Fruit fly (Drosophila melanogaster) whole organism, embryonic: ENCODE measurements around the gene PIG-Q.

Experiments
- Antp ChIP-seq: fragments of 200-800 bp; sonication (Bioruptor generic); optimal IDR thresholded peaks from 3 replicates; lab custom pipeline; 2016; ENCODE audit warnings: missing biosample characterization, missing genetic modification characterization
- CG10321 ChIP-seq: fragments of 200-800 bp; sonication (Bioruptor generic); IDR thresholded peaks from 2 replicates; pipeline ENCODE4 v1.3.6; 2022; ENCODE audit warnings: missing biosample characterization, missing genetic modification characterization
- CG11560 ChIP-seq: fragments of 200-800 bp; sonication (Bioruptor generic); IDR thresholded peaks from 3 replicates; pipeline ENCODE4 v1.3.6; 2022; ENCODE audit warnings: missing biosample characterization, missing genetic modification characterization
- CG11696 ChIP-seq: fragments of 200-800 bp; sonication (Bioruptor generic); IDR thresholded peaks from 2 replicates; pipeline ENCODE4 v1.3.6; 2022; ENCODE audit warnings: missing biosample characterization, missing genetic modification characterization
- CG12104 ChIP-seq: fragments of 200-800 bp; sonication (Bioruptor generic); optimal IDR thresholded peaks from 3 replicates; lab custom pipeline; 2016; ENCODE audit warnings: missing biosample characterization, missing genetic modification characterization
- CG13894 ChIP-seq: fragments of 200-800 bp; sonication (Bioruptor generic); optimal IDR thresholded peaks from 3 replicates; lab custom pipeline; 2018; ENCODE audit warnings: missing biosample characterization, mild to moderate bottlenecking, missing genetic modification characterization, moderate library complexity
- CG14441 ChIP-seq: fragments of 200-800 bp; sonication (Bioruptor generic); IDR thresholded peaks from 2 replicates; pipeline ENCODE4 v1.3.6; 2022; ENCODE audit warnings: missing biosample characterization, missing genetic modification characterization
- CG15269 ChIP-seq: fragments of 200-800 bp; sonication (Bioruptor generic); optimal IDR thresholded peaks from 2 replicates; lab custom pipeline; 2018; ENCODE audit warnings: missing biosample characterization, mild to moderate bottlenecking, missing genetic modification characterization, moderate library complexity
- CG1529 ChIP-seq: fragments of 200-800 bp; sonication (Bioruptor generic); optimal IDR thresholded peaks from 3 replicates; lab custom pipeline; 2018; ENCODE audit warnings: missing biosample characterization, missing genetic modification characterization
- CG1647 ChIP-seq: fragments of 200-800 bp; sonication (Bioruptor generic); optimal IDR thresholded peaks from 3 replicates; lab custom pipeline; 2016; ENCODE audit warnings: missing biosample characterization, missing genetic modification characterization
- CG18011 ChIP-seq: fragments of 200-800 bp; sonication (Bioruptor generic); optimal IDR thresholded peaks from 2 replicates; lab custom pipeline; 2017; ENCODE audit warnings: missing biosample characterization, missing genetic modification characterization, mild to moderate bottlenecking, moderate library complexity, missing genotype
- CG18619 ChIP-seq: fragments of 200-800 bp; sonication (Bioruptor generic); optimal IDR thresholded peaks from 3 replicates; lab custom pipeline; 2017; ENCODE audit warnings: missing biosample characterization, mild to moderate bottlenecking, missing genetic modification characterization
- CG2875 ChIP-seq: fragments of 200-800 bp; sonication (Bioruptor generic); optimal IDR thresholded peaks from 2 replicates; lab custom pipeline; 2017; ENCODE audit warnings: missing biosample characterization, mild to moderate bottlenecking, missing genetic modification characterization, missing genetic modification reagents
- CG32772 ChIP-seq: fragments of 200-800 bp; sonication (Bioruptor generic); IDR thresholded peaks from 2 replicates; pipeline ENCODE4 v1.3.6; 2022; ENCODE audit warnings: missing biosample characterization, missing genetic modification characterization
- CG3407 ChIP-seq: fragments of 200-800 bp; sonication (Bioruptor generic); optimal IDR thresholded peaks from 2 replicates; lab custom pipeline; 2018; ENCODE audit warnings: missing biosample characterization, mild to moderate bottlenecking, missing genetic modification characterization
- CG3847 ChIP-seq: fragments of 200-800 bp; sonication (Bioruptor generic); IDR thresholded peaks from 2 replicates; pipeline ENCODE4 v1.3.6; 2022; ENCODE audit warnings: missing biosample characterization, missing genetic modification characterization
- CG4730 ChIP-seq: fragments of 200-800 bp; sonication (Bioruptor generic); IDR thresholded peaks from 2 replicates; pipeline ENCODE4 v1.3.6; 2022; ENCODE audit warnings: missing biosample characterization, missing genetic modification characterization
- CG7271 ChIP-seq: fragments of 200-800 bp; sonication (Bioruptor generic); optimal IDR thresholded peaks from 2 replicates; lab custom pipeline; 2018; ENCODE audit warnings: missing biosample characterization, mild to moderate bottlenecking, missing genetic modification characterization, moderate library complexity
- CG7786 ChIP-seq: fragments of 200-800 bp; sonication (Bioruptor generic); optimal IDR thresholded peaks from 2 replicates; lab custom pipeline; 2016; ENCODE audit warnings: missing biosample characterization, missing genetic modification characterization
- CG7928 ChIP-seq: fragments of 200-800 bp; sonication (Bioruptor generic); optimal IDR thresholded peaks from 2 replicates; lab custom pipeline; 2017; ENCODE audit warnings: missing biosample characterization, mild to moderate bottlenecking, missing genetic modification characterization
- CG8281 ChIP-seq: fragments of 200-800 bp; sonication (Bioruptor generic); optimal IDR thresholded peaks from 2 replicates; lab custom pipeline; 2018; ENCODE audit warnings: missing biosample characterization, mild to moderate bottlenecking, missing genetic modification characterization, moderate library complexity
- Eip74EF ChIP-seq, 2 experiments: fragments of 200-800 bp in 1 of 2; fragments of >200 bp in 1 of 2; sonication (Bioruptor generic) in 1 of 2; optimal IDR thresholded peaks; 2 replicates each; lab custom pipeline; 2017 to 2019; ENCODE audit warnings: missing biosample characterization in 2 of 2, missing genetic modification characterization in 2 of 2, mild to moderate bottlenecking in 1 of 2, moderate library complexity in 1 of 2
- Gug ChIP-seq: fragments of 200-800 bp; sonication (Bioruptor generic); IDR thresholded peaks from 4 replicates; pipeline ENCODE4 v1.3.6; 2022; ENCODE audit warnings: missing biosample characterization, missing genetic modification characterization
- H2.0 ChIP-seq: fragments of 200-800 bp; sonication (Bioruptor generic); IDR thresholded peaks from 2 replicates; pipeline ENCODE4 v1.3.6; 2022; ENCODE audit warnings: missing biosample characterization, missing genetic modification characterization
- HmgZ ChIP-seq: fragments of 200-800 bp; sonication (Bioruptor generic); optimal IDR thresholded peaks from 2 replicates; lab custom pipeline; 2018; ENCODE audit warnings: missing biosample characterization, mild to moderate bottlenecking, missing genetic modification characterization
- Neu2 ChIP-seq: fragments of 200-800 bp; sonication (Bioruptor generic); optimal IDR thresholded peaks from 3 replicates; lab custom pipeline; 2016; ENCODE audit warnings: missing biosample characterization, missing genetic modification characterization, borderline replicate concordance
- Nf-YC ChIP-seq: fragments of 200-800 bp; optimal IDR thresholded peaks from 3 replicates; lab custom pipeline; 2019; ENCODE audit warnings: missing biosample characterization, mild to moderate bottlenecking, missing genetic modification characterization, moderate library complexity
- Sin3A ChIP-seq: fragments of >200 bp; optimal IDR thresholded peaks from 2 replicates; lab custom pipeline; 2018
- Sox100B ChIP-seq: fragments of 200-800 bp; sonication (Bioruptor generic); optimal IDR thresholded peaks from 3 replicates; lab custom pipeline; 2018; ENCODE audit warnings: missing biosample characterization, mild to moderate bottlenecking, missing genetic modification characterization
- amos ChIP-seq: fragments of 200-800 bp; sonication (Bioruptor generic); IDR thresholded peaks from 2 replicates; pipeline ENCODE4 v1.3.6; 2022; ENCODE audit warnings: missing biosample characterization, missing genetic modification characterization; ENCODE audit not compliant: partially characterized antibody
- bab2 ChIP-seq: fragments of 200-800 bp; sonication (Bioruptor generic); optimal IDR thresholded peaks from 2 replicates; lab custom pipeline; 2016; ENCODE audit warnings: missing biosample characterization, missing genetic modification characterization
- dan ChIP-seq: fragments of 200-800 bp; sonication (Bioruptor generic); IDR thresholded peaks from 2 replicates; pipeline ENCODE4 v1.3.6; 2022; ENCODE audit warnings: missing biosample characterization, missing genetic modification characterization
- dmrt99B ChIP-seq: fragments of 200-800 bp; sonication (Bioruptor generic); optimal IDR thresholded peaks from 2 replicates; lab custom pipeline; 2018; ENCODE audit warnings: missing biosample characterization, mild to moderate bottlenecking, missing genetic modification characterization, moderate library complexity
- ems ChIP-seq: fragments of 200-800 bp; sonication (Bioruptor generic); optimal IDR thresholded peaks from 3 replicates; lab custom pipeline; 2016; ENCODE audit warnings: missing biosample characterization, missing genetic modification characterization
- ftz-f1 ChIP-seq: fragments of 200-800 bp; sonication (Bioruptor generic); optimal IDR thresholded peaks from 2 replicates; lab custom pipeline; 2016; ENCODE audit warnings: missing biosample characterization, missing genetic modification characterization
- gfzf ChIP-seq: fragments of 200-800 bp; sonication (Bioruptor generic); optimal IDR thresholded peaks from 2 replicates; lab custom pipeline; 2016; ENCODE audit warnings: missing biosample characterization, mild to moderate bottlenecking, missing genetic modification characterization, moderate library complexity
- grau ChIP-seq: fragments of 200-800 bp; optimal IDR thresholded peaks from 3 replicates; lab custom pipeline; 2019; ENCODE audit warnings: missing biosample characterization, mild to moderate bottlenecking, missing genetic modification characterization, moderate library complexity
- kah ChIP-seq: fragments of 200-800 bp; sonication (Bioruptor generic); optimal IDR thresholded peaks from 2 replicates; lab custom pipeline; 2018; ENCODE audit warnings: missing biosample characterization, mild to moderate bottlenecking, missing genetic modification characterization
- lbe ChIP-seq: fragments of 200-800 bp; sonication (Bioruptor generic); optimal IDR thresholded peaks from 2 replicates; lab custom pipeline; 2016; ENCODE audit warnings: missing biosample characterization, mild to moderate bottlenecking, missing genetic modification characterization
- pan ChIP-seq, 4 experiments: fragments of >200 bp in 3 of 4; fragments of 200-800 bp in 1 of 4; sonication (Bioruptor generic) in 1 of 4; optimal IDR thresholded peaks in 3 of 4; IDR thresholded peaks in 1 of 4; 2 replicates each; pipeline versions ENCODE4 v1.3.6 to Lab custom; 2017 to 2022; ENCODE audit warnings: missing biosample characterization in 2 of 4, missing genetic modification characterization in 2 of 4, mixed read lengths in 1 of 4
- pfk ChIP-seq: fragments of 200-800 bp; sonication (Bioruptor generic); optimal IDR thresholded peaks from 2 replicates; lab custom pipeline; 2018; ENCODE audit warnings: missing biosample characterization, mild to moderate bottlenecking, missing genetic modification characterization, moderate library complexity
- ranshi ChIP-seq: fragments of 200-800 bp; sonication (Bioruptor generic); IDR thresholded peaks from 2 replicates; pipeline ENCODE4 v1.3.6; 2022; ENCODE audit warnings: missing biosample characterization, missing genetic modification characterization
- rib ChIP-seq: fragments of 200-800 bp; sonication (Bioruptor generic); IDR thresholded peaks from 2 replicates; pipeline ENCODE4 v1.3.6; 2022; ENCODE audit warnings: missing biosample characterization, missing genetic modification characterization
- sima ChIP-seq: fragments of 200-800 bp; sonication (Bioruptor generic); optimal IDR thresholded peaks from 2 replicates; lab custom pipeline; 2016; ENCODE audit warnings: missing biosample characterization, missing genetic modification characterization
- sna ChIP-seq: fragments of 200-800 bp; sonication (Bioruptor generic); IDR thresholded peaks from 2 replicates; pipeline ENCODE4 v1.3.6; 2022; ENCODE audit warnings: missing biosample characterization, missing genetic modification characterization; ENCODE audit not compliant: partially characterized antibody
- trem ChIP-seq: fragments of 200-800 bp; optimal IDR thresholded peaks from 3 replicates; lab custom pipeline; 2019; ENCODE audit warnings: missing biosample characterization, mild to moderate bottlenecking, missing genetic modification characterization, moderate library complexity
- tup ChIP-seq: fragments of 200-800 bp; sonication (Bioruptor generic); optimal IDR thresholded peaks from 2 replicates; lab custom pipeline; 2016; ENCODE audit warnings: missing biosample characterization, mild to moderate bottlenecking, missing genetic modification characterization, moderate library complexity
- vvl ChIP-seq: fragments of 200-800 bp; sonication (Bioruptor generic); IDR thresholded peaks from 2 replicates; pipeline ENCODE4 v1.3.6; 2022; ENCODE audit warnings: missing biosample characterization, missing genetic modification characterization
- yki ChIP-seq: fragments of >200 bp; optimal IDR thresholded peaks from 3 replicates; lab custom pipeline; 2018

PIG-Q gene

dm6 chrX:16332615-16333288 lies 26.2 kb upstream of the PIG-Q start (continued):
- TF ChIP-seq CG13894 (peak; percentile 97), vvl (peak; percentile 93), grau (tag; lab: Kevin White, UChicago) (peak; percentile 96), tup (GFP tag; lab: Kevin White, UChicago) (peak; percentile 84), CG7786 (GFP tag; lab: Kevin White, UChicago) (peak; percentile 96), HmgZ (peak; percentile 97), CG10321 (peak; percentile 64), CG14441 (GFP tag; lab: Robert Waterston, UW) (peak; percentile 92), sna (no peak), Sin3A (no peak), CG18011 (GFP tag; lab: Kevin White, UChicago) (peak; percentile 86), rib (GFP tag; lab: Robert Waterston, UW) (peak; percentile 87), CG8281 (peak; percentile 91), lbe (peak; percentile 89), CG7928 (GFP tag; lab: Kevin White, UChicago) (peak; percentile 74), pfk (GFP tag; lab: Kevin White, UChicago) (peak; percentile 63), CG12104 (GFP tag; lab: Kevin White, UChicago) (peak; percentile 94), CG15269 (tag; lab: Kevin White, UChicago) (peak; percentile 97), ftz-f1 (GFP tag; lab: Kevin White, UChicago) (no peak), CG1529 (GFP tag; lab: Kevin White, UChicago) (peak; percentile 95), CG3407 (peak; percentile 93), dan (GFP tag; lab: Robert Waterston, UW) (no peak), dmrt99B (peak; percentile 98), Antp (GFP tag; lab: Kevin White, UChicago) (peak; percentile 94), CG18619 (GFP tag; lab: Kevin White, UChicago) (peak; percentile 97), pan (optimal IDR thresholded peaks at IDR 0.05; lab: Kevin White, UChicago) (no peak), pan (GFP tag; optimal IDR thresholded peaks at IDR 0.05 in 1 of 2, IDR thresholded peaks at IDR 0.05 in 1 of 2) (peak in 1 of 2 experiments; percentile 92), CG7271 (tag; lab: Kevin White, UChicago) (peak; percentile 75), ranshi (peak; percentile 86), CG1647 (GFP tag; lab: Kevin White, UChicago) (peak; percentile 92), bab2 (peak; percentile 95), Neu2 (GFP tag; lab: Kevin White, UChicago) (peak; percentile 90), yki (lab: Kevin White, UChicago) (peak; percentile 3), CG32772 (GFP tag; lab: Robert Waterston, UW) (peak; percentile 91), CG2875 (peak; percentile 90), kah (GFP tag; lab: Kevin White, UChicago) (peak; percentile 93), CG11696 (GFP tag; lab: Robert Waterston, UW) (peak; percentile 98), H2.0 (peak; percentile 79), CG3847 (peak; percentile 93), CG4730 (GFP tag; lab: Robert Waterston, UW) (peak; percentile 82), gfzf (no peak), ems (peak; percentile 93), Gug (peak; percentile 85), amos (GFP tag; lab: Robert Waterston, UW) (no peak), sima (GFP tag; lab: Kevin White, UChicago) (peak; percentile 93), Nf-YC (tag; lab: Kevin White, UChicago) (peak; percentile 89), trem (peak; percentile 89), CG11560 (tag; lab: Robert Waterston, UW) (no peak; the same call in 1 of the 3 replicates), Eip74EF (GFP tag; optimal IDR thresholded peaks at IDR 0.05; lab: Kevin White, UChicago) (peak in 1 of 2 experiments; percentile 98), Sox100B (peak; percentile 98)
